Worm (Caenorhabditis elegans) whole organism, mixed stage, embryonic: ENCODE results near the gene flp-9.

Source experiments
- M03D4.4 ChIP-seq: sonication (generic microtip); optimal IDR thresholded peaks from 2 replicates; lab custom pipeline; 2017; ENCODE audit warnings: mild to moderate bottlenecking, missing genetic modification characterization, missing compliant biosample characterization
- bed-3 ChIP-seq: fragments of 200-800 bp; sonication (Bioruptor generic); optimal IDR thresholded peaks from 3 replicates; lab custom pipeline; 2018; ENCODE audit warnings: mild to moderate bottlenecking, missing genetic modification characterization, moderate library complexity, missing compliant biosample characterization
- ceh-83 ChIP-seq: fragments of 200-800 bp; sonication (Bioruptor generic); optimal IDR thresholded peaks from 2 replicates; lab custom pipeline; 2018; ENCODE audit warnings: mild to moderate bottlenecking, missing genetic modification characterization, missing compliant biosample characterization
- elt-1 ChIP-seq: sonication (generic microtip); optimal IDR thresholded peaks from 2 replicates; lab custom pipeline; 2017; ENCODE audit warnings: missing genetic modification characterization, mild to moderate bottlenecking, missing compliant biosample characterization, antibody characterized with exemption, moderate library complexity, borderline replicate concordance; ENCODE audit not compliant: insufficient read depth
- hlh-1 ChIP-seq: fragments of 150-350 bp; optimal IDR thresholded peaks from 2 replicates; lab custom pipeline; 2014; ENCODE audit warnings: missing biosample characterization, missing genetic modification reagents, missing genetic modification characterization
- mep-1 ChIP-seq: fragments of 150-350 bp; optimal IDR thresholded peaks from 2 replicates; lab custom pipeline; 2017; ENCODE audit warnings: missing biosample characterization, missing genetic modification reagents, missing genetic modification characterization, inconsistent platforms
- nhr-237 ChIP-seq: fragments of 150-350 bp; optimal IDR thresholded peaks from 2 replicates; lab custom pipeline; 2014; ENCODE audit warnings: missing biosample characterization, missing genetic modification characterization
- nhr-76 ChIP-seq: sonication (generic microtip); optimal IDR thresholded peaks from 2 replicates; lab custom pipeline; 2017; ENCODE audit warnings: missing biosample characterization, missing genetic modification characterization
- snpc-4 ChIP-seq: fragments of 150-350 bp; optimal IDR thresholded peaks from 2 replicates; lab custom pipeline; 2014; ENCODE audit warnings: missing biosample characterization, missing genetic modification characterization
- unc-39 ChIP-seq: fragments of 150-350 bp; optimal IDR thresholded peaks from 2 replicates; lab custom pipeline; 2014; ENCODE audit warnings: missing biosample characterization, missing genetic modification characterization
- unc-62 ChIP-seq: fragments of 150-350 bp; optimal IDR thresholded peaks from 2 replicates; lab custom pipeline; 2014; ENCODE audit warnings: missing biosample characterization, missing genetic modification reagents, missing genetic modification characterization
- ztf-11 ChIP-seq: fragments of 150-350 bp; optimal IDR thresholded peaks from 2 replicates; lab custom pipeline; 2014; ENCODE audit warnings: missing biosample characterization, missing genetic modification characterization

- TF ChIP-seq hlh-1 (tag; lab: Kevin White, UChicago) (no peak), unc-39 (tag; lab: Kevin White, UChicago) (no peak), ztf-11 (no peak), elt-1 (tag; lab: Kevin White, UChicago) (no peak), M03D4.4 (no peak), nhr-237 (no peak), unc-62 (GFP tag; lab: Kevin White, UChicago) (no peak), snpc-4 (tag; lab: Kevin White, UChicago) (no peak), ceh-83 (GFP tag; lab: Kevin White, UChicago) (no peak), nhr-76 (no peak), bed-3 (no peak), mep-1 (tag; lab: Kevin White, UChicago) (no peak)
Observed at ce11 chrIV:12783165-12783564, 25.8 kb upstream of the flp-9 start.
